Fruit fly (Drosophila melanogaster) whole organism, embryonic: ENCODE measurements around the gene CG17780.

ENCODE experiments used
- Abd-B ChIP-seq: fragments of 200-800 bp; sonication (Bioruptor generic); optimal IDR thresholded peaks from 2 replicates; lab custom pipeline; 2018; ENCODE audit warnings: missing biosample characterization, mild to moderate bottlenecking, missing genetic modification characterization, moderate library complexity
- Adf1 ChIP-seq: fragments of 200-800 bp; sonication (Bioruptor generic); IDR thresholded peaks from 2 replicates; pipeline ENCODE4 v1.3.6; 2022; ENCODE audit warnings: missing biosample characterization, missing genetic modification characterization
- Atf-2 ChIP-seq: fragments of 200-800 bp; sonication (Bioruptor generic); optimal IDR thresholded peaks from 2 replicates; lab custom pipeline; 2016; ENCODE audit warnings: missing biosample characterization, missing genetic modification characterization
- CG10147 ChIP-seq: fragments of 200-800 bp; sonication (Bioruptor generic); optimal IDR thresholded peaks from 2 replicates; lab custom pipeline; 2019; ENCODE audit warnings: missing biosample characterization, mild to moderate bottlenecking, missing genetic modification characterization, moderate library complexity
- CG10267 ChIP-seq: fragments of 200-800 bp; sonication (Bioruptor generic); optimal IDR thresholded peaks from 2 replicates; lab custom pipeline; 2018; ENCODE audit warnings: missing biosample characterization, mild to moderate bottlenecking, missing genetic modification characterization, moderate library complexity
- CG11247 ChIP-seq: fragments of 200-800 bp; sonication (Bioruptor generic); IDR thresholded peaks from 2 replicates; pipeline ENCODE4 v1.3.6; 2022; ENCODE audit warnings: missing biosample characterization, missing genetic modification characterization
- CG11398 ChIP-seq: fragments of 200-800 bp; sonication (Bioruptor generic); optimal IDR thresholded peaks from 2 replicates; lab custom pipeline; 2016; ENCODE audit warnings: missing biosample characterization, missing genetic modification characterization
- CG15073 ChIP-seq: fragments of 200-800 bp; sonication (Bioruptor generic); optimal IDR thresholded peaks from 2 replicates; lab custom pipeline; 2016; ENCODE audit warnings: missing biosample characterization, missing genetic modification characterization
- CG16779 ChIP-seq: fragments of 200-800 bp; sonication (Bioruptor generic); IDR thresholded peaks from 2 replicates; pipeline ENCODE4 v1.3.6; 2022; ENCODE audit warnings: missing biosample characterization, missing genetic modification characterization
- CG17328 ChIP-seq: fragments of 200-800 bp; sonication (Bioruptor generic); IDR thresholded peaks from 2 replicates; pipeline ENCODE4 v1.3.6; 2022; ENCODE audit warnings: missing biosample characterization, missing genetic modification characterization
- CG17359 ChIP-seq: fragments of 200-800 bp; sonication (Bioruptor generic); optimal IDR thresholded peaks from 3 replicates; lab custom pipeline; 2018; ENCODE audit warnings: missing biosample characterization, mild to moderate bottlenecking, missing genetic modification characterization, moderate library complexity
- CG17829 ChIP-seq: fragments of 200-800 bp; optimal IDR thresholded peaks from 2 replicates; lab custom pipeline; 2019; ENCODE audit warnings: missing biosample characterization, mild to moderate bottlenecking, missing genetic modification characterization, moderate library complexity
- CG18011 ChIP-seq: fragments of 200-800 bp; sonication (Bioruptor generic); optimal IDR thresholded peaks from 2 replicates; lab custom pipeline; 2017; ENCODE audit warnings: missing biosample characterization, missing genetic modification characterization, mild to moderate bottlenecking, moderate library complexity, missing genotype
- CG2202 ChIP-seq: fragments of 200-800 bp; sonication (Bioruptor generic); optimal IDR thresholded peaks from 2 replicates; lab custom pipeline; 2018; ENCODE audit warnings: missing biosample characterization, mild to moderate bottlenecking, missing genetic modification characterization
- CG30431 ChIP-seq: fragments of 200-800 bp; sonication (Bioruptor generic); optimal IDR thresholded peaks from 2 replicates; lab custom pipeline; 2017; ENCODE audit warnings: missing biosample characterization, missing genetic modification characterization
- CG32767 ChIP-seq: fragments of 200-800 bp; sonication (Bioruptor generic); IDR thresholded peaks from 2 replicates; pipeline ENCODE4 v1.3.6; 2022; ENCODE audit warnings: missing biosample characterization, missing genetic modification characterization
- CG3995 ChIP-seq: fragments of 200-800 bp; sonication (Bioruptor generic); optimal IDR thresholded peaks from 3 replicates; lab custom pipeline; 2016; ENCODE audit warnings: missing biosample characterization, missing genetic modification characterization
- CG4360 ChIP-seq: fragments of 200-800 bp; sonication (Bioruptor generic); IDR thresholded peaks from 2 replicates; pipeline ENCODE4 v1.3.6; 2022; ENCODE audit warnings: missing biosample characterization, missing genetic modification characterization
- CG4404 ChIP-seq: fragments of 200-800 bp; sonication (Bioruptor generic); IDR thresholded peaks from 2 replicates; pipeline ENCODE4 v1.3.6; 2022; ENCODE audit warnings: missing biosample characterization, missing genetic modification characterization
- CG4617 ChIP-seq: fragments of 200-800 bp; sonication (Bioruptor generic); optimal IDR thresholded peaks from 3 replicates; lab custom pipeline; 2016; ENCODE audit warnings: missing biosample characterization, missing genetic modification characterization, borderline replicate concordance
- CG5180 ChIP-seq: fragments of 200-800 bp; sonication (Bioruptor generic); optimal IDR thresholded peaks from 3 replicates; lab custom pipeline; 2017; ENCODE audit warnings: missing biosample characterization, missing genetic modification characterization, mild to moderate bottlenecking, moderate library complexity, missing genetic modification reagents
- CG5953 ChIP-seq: fragments of 200-800 bp; sonication (Bioruptor generic); IDR thresholded peaks from 2 replicates; pipeline ENCODE4 v1.3.6; 2022; ENCODE audit warnings: missing biosample characterization, missing genetic modification characterization
- CG6689 ChIP-seq: fragments of 200-800 bp; sonication (Bioruptor generic); IDR thresholded peaks from 2 replicates; pipeline ENCODE4 v1.3.6; 2022; ENCODE audit warnings: missing biosample characterization, missing genetic modification characterization
- CG9437 ChIP-seq: fragments of 200-800 bp; sonication (Bioruptor generic); optimal IDR thresholded peaks from 2 replicates; lab custom pipeline; 2018; ENCODE audit warnings: missing biosample characterization, mild to moderate bottlenecking, missing genetic modification characterization
- Chrac-16 ChIP-seq: fragments of 200-800 bp; sonication (Bioruptor generic); optimal IDR thresholded peaks from 3 replicates; lab custom pipeline; 2016; ENCODE audit warnings: missing biosample characterization, missing genetic modification characterization
- Dad ChIP-seq: fragments of 200-800 bp; sonication (Bioruptor generic); optimal IDR thresholded peaks from 3 replicates; lab custom pipeline; 2016; ENCODE audit warnings: missing biosample characterization, missing genetic modification characterization
- Drgx ChIP-seq: fragments of 200-800 bp; sonication (Bioruptor generic); IDR thresholded peaks from 2 replicates; pipeline ENCODE4 v1.3.6; 2022; ENCODE audit warnings: missing biosample characterization, missing genetic modification characterization
- E2f2 ChIP-seq: fragments of 200-800 bp; sonication (Bioruptor generic); IDR thresholded peaks from 2 replicates; pipeline ENCODE4 v1.3.6; 2022; ENCODE audit warnings: missing biosample characterization, missing genetic modification characterization
- Hmx ChIP-seq: fragments of 200-800 bp; sonication (Bioruptor generic); optimal IDR thresholded peaks from 2 replicates; lab custom pipeline; 2016; ENCODE audit warnings: missing biosample characterization, missing genetic modification characterization
- Hr3 ChIP-seq: fragments of 200-800 bp; sonication (Bioruptor generic); optimal IDR thresholded peaks from 3 replicates; lab custom pipeline; 2016; ENCODE audit warnings: missing biosample characterization, missing genetic modification characterization
- Lim3 ChIP-seq: fragments of 200-800 bp; sonication (Bioruptor generic); IDR thresholded peaks from 2 replicates; pipeline ENCODE4 v1.3.6; 2022; ENCODE audit warnings: missing biosample characterization, missing genetic modification characterization
- Max ChIP-seq: fragments of 200-800 bp; sonication (Bioruptor generic); optimal IDR thresholded peaks from 2 replicates; lab custom pipeline; 2016; ENCODE audit warnings: missing biosample characterization, mild to moderate bottlenecking, missing genetic modification characterization
- Meics ChIP-seq: fragments of 200-800 bp; sonication (Bioruptor generic); optimal IDR thresholded peaks from 2 replicates; lab custom pipeline; 2017; ENCODE audit warnings: missing biosample characterization, mild to moderate bottlenecking, missing genetic modification characterization
- Nf-YC ChIP-seq: fragments of 200-800 bp; optimal IDR thresholded peaks from 3 replicates; lab custom pipeline; 2019; ENCODE audit warnings: missing biosample characterization, mild to moderate bottlenecking, missing genetic modification characterization, moderate library complexity
- NfI ChIP-seq: fragments of 200-800 bp; sonication (Bioruptor generic); optimal IDR thresholded peaks from 3 replicates; lab custom pipeline; 2018; ENCODE audit warnings: missing biosample characterization, mild to moderate bottlenecking, missing genetic modification characterization, moderate library complexity
- Oaz ChIP-seq: fragments of 200-800 bp; sonication (Bioruptor generic); IDR thresholded peaks from 2 replicates; pipeline ENCODE4 v1.3.6; 2022; ENCODE audit warnings: missing biosample characterization, missing genetic modification characterization
- Rx ChIP-seq: fragments of 200-800 bp; sonication (Bioruptor generic); IDR thresholded peaks from 2 replicates; pipeline ENCODE4 v1.3.6; 2022; ENCODE audit warnings: missing biosample characterization, missing genetic modification characterization
- Scr ChIP-seq: fragments of 200-800 bp; sonication (Bioruptor generic); IDR thresholded peaks from 2 replicates; pipeline ENCODE4 v1.3.6; 2022; ENCODE audit warnings: missing biosample characterization, missing genetic modification characterization; ENCODE audit not compliant: partially characterized antibody
- abd-A ChIP-seq: fragments of 200-800 bp; sonication (Bioruptor generic); optimal IDR thresholded peaks from 3 replicates; lab custom pipeline; 2019; ENCODE audit warnings: missing biosample characterization, mild to moderate bottlenecking, missing genetic modification characterization, moderate library complexity
- aop ChIP-seq: fragments of 200-800 bp; sonication (Bioruptor generic); IDR thresholded peaks from 2 replicates; pipeline ENCODE4 v1.3.6; 2022; ENCODE audit warnings: missing biosample characterization, missing genetic modification characterization
- btn ChIP-seq: fragments of 200-800 bp; sonication (Bioruptor generic); optimal IDR thresholded peaks from 2 replicates; lab custom pipeline; 2016; ENCODE audit warnings: missing biosample characterization, missing genetic modification characterization
- chn ChIP-seq: fragments of 200-800 bp; sonication (Bioruptor generic); optimal IDR thresholded peaks from 2 replicates; lab custom pipeline; 2016; ENCODE audit warnings: missing biosample characterization, missing genetic modification characterization
- crp ChIP-seq, 2 experiments: fragments of 200-800 bp; sonication (Bioruptor generic); optimal IDR thresholded peaks; 2 replicates in 1 of 2; 3 replicates in 1 of 2; lab custom pipeline; 2017; ENCODE audit warnings: missing biosample characterization in 2 of 2, missing genetic modification characterization in 2 of 2, mild to moderate bottlenecking in 1 of 2, moderate library complexity in 1 of 2
- dm ChIP-seq: fragments of 200-800 bp; sonication (Bioruptor generic); optimal IDR thresholded peaks from 3 replicates; lab custom pipeline; 2016; ENCODE audit warnings: missing biosample characterization, missing genetic modification characterization
- dysf ChIP-seq: fragments of 200-800 bp; sonication (Bioruptor generic); IDR thresholded peaks from 3 replicates; pipeline ENCODE4 v1.3.6; 2022; ENCODE audit warnings: missing biosample characterization, missing genetic modification characterization
- nau ChIP-seq: fragments of 200-800 bp; sonication (Bioruptor generic); optimal IDR thresholded peaks from 3 replicates; lab custom pipeline; 2017; ENCODE audit warnings: missing biosample characterization, mild to moderate bottlenecking, missing genetic modification characterization, missing genetic modification reagents
- pnt ChIP-seq: fragments of 200-800 bp; sonication (Bioruptor generic); optimal IDR thresholded peaks from 3 replicates; lab custom pipeline; 2016; ENCODE audit warnings: missing biosample characterization, missing genetic modification characterization
- ro ChIP-seq: fragments of 200-800 bp; sonication (Bioruptor generic); IDR thresholded peaks from 2 replicates; pipeline ENCODE4 v1.3.6; 2022; ENCODE audit warnings: missing biosample characterization, missing genetic modification characterization
- row ChIP-seq: fragments of 200-800 bp; sonication (Bioruptor generic); IDR thresholded peaks from 3 replicates; pipeline ENCODE4 v1.3.6; 2022; ENCODE audit warnings: missing biosample characterization, missing genetic modification characterization
- sima ChIP-seq: fragments of 200-800 bp; sonication (Bioruptor generic); optimal IDR thresholded peaks from 2 replicates; lab custom pipeline; 2016; ENCODE audit warnings: missing biosample characterization, missing genetic modification characterization
- zfh1 ChIP-seq: fragments of 200-800 bp; sonication (Bioruptor generic); IDR thresholded peaks from 3 replicates; pipeline ENCODE4 v1.3.6; 2022; ENCODE audit warnings: missing biosample characterization, missing genetic modification characterization

Gene CG17780

dm6 chr3R:24333182-24333808, 51.6 kb downstream of the CG17780 start, which contains the start of the genes Rrp5 and Dis3 (continued):
- TF ChIP-seq Oaz (GFP tag; lab: Robert Waterston, UW) = no peak
- peak; percentile 67 for TF ChIP-seq E2f2 (GFP tag; lab: Robert Waterston, UW)
- peak; percentile 54; the same call in 1 of the 2 replicates for TF ChIP-seq CG16779
- TF ChIP-seq abd-A (tag; lab: Kevin White, UChicago) = no peak
- TF ChIP-seq CG5953 (GFP tag; lab: Robert Waterston, UW) = peak; percentile 17; the same call in 1 of the 2 replicates
- TF ChIP-seq Rx (GFP tag; lab: Robert Waterston, UW) = no peak
- TF ChIP-seq Atf-2 (GFP tag; lab: Kevin White, UChicago) = no peak
- TF ChIP-seq CG4360 (GFP tag; lab: Robert Waterston, UW) = no peak
- TF ChIP-seq CG30431 (GFP tag; lab: Kevin White, UChicago) = no peak
- TF ChIP-seq CG4404 (GFP tag; lab: Robert Waterston, UW) = no peak
- TF ChIP-seq btn (GFP tag; lab: Kevin White, UChicago) = no peak
- TF ChIP-seq nau (GFP tag; lab: Kevin White, UChicago) = no peak
- no peak for TF ChIP-seq CG9437
- peak; percentile 95 for TF ChIP-seq Max
- no peak for TF ChIP-seq Meics (GFP tag; lab: Kevin White, UChicago)
- TF ChIP-seq Nf-YC (tag; lab: Kevin White, UChicago) = no peak
- TF ChIP-seq CG2202 = no peak
- no peak for TF ChIP-seq CG5180 (GFP tag; lab: Kevin White, UChicago)
- TF ChIP-seq Scr (GFP tag; lab: Robert Waterston, UW) = peak; percentile 8; the same call in 1 of the 2 replicates
- TF ChIP-seq CG6689 = no peak
- TF ChIP-seq CG3995 (GFP tag; lab: Kevin White, UChicago) = peak; percentile 75
- no peak for TF ChIP-seq aop
- TF ChIP-seq Hr3 (GFP tag; lab: Kevin White, UChicago) = peak; percentile 15
- peak in 1 of 2 experiments; percentile 66 for TF ChIP-seq crp (GFP tag; optimal IDR thresholded peaks at IDR 0.05; lab: Kevin White, UChicago)
- TF ChIP-seq CG17829 (tag; lab: Kevin White, UChicago) = no peak
- TF ChIP-seq Drgx = no peak
- TF ChIP-seq Hmx (GFP tag; lab: Kevin White, UChicago) = no peak
- TF ChIP-seq pnt = no peak
- no peak for TF ChIP-seq CG18011 (GFP tag; lab: Kevin White, UChicago)
- TF ChIP-seq ro (GFP tag; lab: Robert Waterston, UW) = no peak
- peak; percentile 50 for TF ChIP-seq Adf1
- no peak for TF ChIP-seq CG15073 (GFP tag; lab: Kevin White, UChicago)
- TF ChIP-seq Chrac-16 = no peak
- TF ChIP-seq NfI (GFP tag; lab: Kevin White, UChicago) = no peak
- TF ChIP-seq CG17328 = peak; percentile 46; the same call in 1 of the 2 replicates
- TF ChIP-seq row = peak; percentile 78
- peak; percentile 100 for TF ChIP-seq dm (GFP tag; lab: Kevin White, UChicago)
- peak; percentile 31; the same call in 1 of the 2 replicates for TF ChIP-seq CG32767
- TF ChIP-seq Lim3 (GFP tag; lab: Robert Waterston, UW) = no peak
- peak; percentile 19 for TF ChIP-seq Dad (GFP tag; lab: Kevin White, UChicago)
- TF ChIP-seq CG11247 = peak; percentile 51
- TF ChIP-seq sima = no peak
- peak; percentile 13 for TF ChIP-seq chn
- peak; percentile 96 for TF ChIP-seq CG4617 (GFP tag; lab: Kevin White, UChicago)
- TF ChIP-seq CG17359 (tag; lab: Kevin White, UChicago) = no peak
- no peak for TF ChIP-seq CG10147 (GFP tag; lab: Kevin White, UChicago)
- no peak for TF ChIP-seq CG11398
- TF ChIP-seq dysf (GFP tag; lab: Robert Waterston, UW) = peak; percentile 47; the same call in 2 of the 3 replicates
- TF ChIP-seq zfh1 (GFP tag; lab: Robert Waterston, UW) = peak; percentile 44; the same call in 2 of the 3 replicates
- TF ChIP-seq Abd-B = no peak
- TF ChIP-seq CG10267 (tag; lab: Kevin White, UChicago) = no peak
